Fruit fly (Drosophila melanogaster): ENCODE results near the gene CG6126.

dm6 chr3R:16190183-16190763 is 12.6 kb downstream of the CG6126 start:
- no peak for TF ChIP-seq CTCF (optimal IDR thresholded peaks at IDR 0.05)
- no peak for TF ChIP-seq CG8478 (optimal IDR thresholded peaks at IDR 0.05)

Data from S2 (cell line).